Fruit fly (Drosophila melanogaster) whole organism, prepupa: ENCODE results near the gene CG42266.

Experiments
- Blimp-1 ChIP-seq: fragments of 200-800 bp; sonication (Bioruptor generic); optimal IDR thresholded peaks from 3 replicates; lab custom pipeline; 2017; ENCODE audit warnings: missing biosample characterization, missing genetic modification characterization, mild to moderate bottlenecking, moderate library complexity, missing genetic modification reagents
- CG10631 ChIP-seq: fragments of 200-800 bp; sonication (Bioruptor generic); optimal IDR thresholded peaks from 2 replicates; lab custom pipeline; 2016; ENCODE audit warnings: missing biosample characterization, missing genetic modification characterization
- CG11762 ChIP-seq: fragments of 200-800 bp; sonication (Bioruptor generic); optimal IDR thresholded peaks from 3 replicates; lab custom pipeline; 2016; ENCODE audit warnings: missing biosample characterization, missing genetic modification characterization; ENCODE audit not compliant: insufficient read depth
- CG11902 ChIP-seq: fragments of 200-800 bp; sonication (Bioruptor generic); optimal IDR thresholded peaks from 3 replicates; lab custom pipeline; 2016; ENCODE audit warnings: missing biosample characterization, missing genetic modification characterization
- CG15336 ChIP-seq: fragments of 200-800 bp; sonication (Bioruptor generic); IDR thresholded peaks from 2 replicates; pipeline ENCODE4 v1.3.6; 2022; ENCODE audit warnings: missing biosample characterization, missing genetic modification characterization
- CG1621 ChIP-seq: fragments of 200-800 bp; sonication (Bioruptor generic); optimal IDR thresholded peaks from 3 replicates; lab custom pipeline; 2018; ENCODE audit warnings: missing biosample characterization, mild to moderate bottlenecking, missing genetic modification characterization
- CG31627 ChIP-seq: fragments of 200-800 bp; sonication (Bioruptor generic); optimal IDR thresholded peaks from 3 replicates; lab custom pipeline; 2016; ENCODE audit warnings: missing biosample characterization, missing genetic modification characterization
- CG32006 ChIP-seq: fragments of 200-800 bp; sonication (Bioruptor generic); optimal IDR thresholded peaks from 3 replicates; lab custom pipeline; 2017; ENCODE audit warnings: missing biosample characterization, mild to moderate bottlenecking, missing genetic modification characterization
- CG34406 ChIP-seq: fragments of 200-800 bp; sonication (Bioruptor generic); optimal IDR thresholded peaks from 3 replicates; lab custom pipeline; 2016; ENCODE audit warnings: missing biosample characterization, missing genetic modification characterization
- CG3919 ChIP-seq: fragments of 200-800 bp; sonication (Bioruptor generic); optimal IDR thresholded peaks from 3 replicates; lab custom pipeline; 2016; ENCODE audit warnings: missing biosample characterization, missing genetic modification characterization
- CG6276 ChIP-seq: fragments of 200-800 bp; sonication (Bioruptor generic); optimal IDR thresholded peaks from 2 replicates; lab custom pipeline; 2017; ENCODE audit warnings: missing biosample characterization, mild to moderate bottlenecking, missing genetic modification characterization
- CG6808 ChIP-seq: fragments of 200-800 bp; sonication (Bioruptor generic); optimal IDR thresholded peaks from 3 replicates; lab custom pipeline; 2017; ENCODE audit warnings: missing biosample characterization, missing genetic modification characterization, mild to moderate bottlenecking, moderate library complexity, missing genetic modification reagents
- CG6854 ChIP-seq: fragments of 200-800 bp; sonication (Bioruptor generic); optimal IDR thresholded peaks from 2 replicates; lab custom pipeline; 2017; ENCODE audit warnings: missing biosample characterization, mild to moderate bottlenecking, missing genetic modification characterization
- CG7368 ChIP-seq: fragments of 200-800 bp; sonication (Bioruptor generic); optimal IDR thresholded peaks from 3 replicates; lab custom pipeline; 2016; ENCODE audit warnings: missing biosample characterization, missing genetic modification characterization
- CG8319 ChIP-seq: fragments of 200-800 bp; sonication (Bioruptor generic); optimal IDR thresholded peaks from 3 replicates; lab custom pipeline; 2016; ENCODE audit warnings: missing biosample characterization, missing genetic modification characterization
- CG8632 ChIP-seq: fragments of 200-800 bp; sonication (Bioruptor generic); optimal IDR thresholded peaks from 3 replicates; lab custom pipeline; 2016; ENCODE audit warnings: missing biosample characterization, missing genetic modification characterization
- Eip75B ChIP-seq: fragments of 200-800 bp; sonication (Bioruptor generic); optimal IDR thresholded peaks from 3 replicates; lab custom pipeline; 2016; ENCODE audit warnings: missing biosample characterization, missing genetic modification characterization
- Eip78C ChIP-seq: fragments of 200-800 bp; sonication (Bioruptor generic); peaks from one replicate; lab custom pipeline; 2016; ENCODE audit warnings: missing biosample characterization, missing genetic modification characterization
- Eip93F ChIP-seq: fragments of 200-800 bp; sonication (Bioruptor generic); optimal IDR thresholded peaks from 2 replicates; lab custom pipeline; 2016; ENCODE audit warnings: missing biosample characterization, mild to moderate bottlenecking, missing genetic modification characterization
- Ets21C ChIP-seq: fragments of 200-800 bp; sonication (Bioruptor generic); optimal IDR thresholded peaks from 3 replicates; lab custom pipeline; 2016; ENCODE audit warnings: missing biosample characterization, missing genetic modification characterization
- Ets96B ChIP-seq: fragments of 200-800 bp; optimal IDR thresholded peaks from 2 replicates; lab custom pipeline; 2019; ENCODE audit warnings: missing biosample characterization, mild to moderate bottlenecking, missing genetic modification characterization, moderate library complexity
- Gug ChIP-seq: fragments of 200-800 bp; sonication (Bioruptor generic); IDR thresholded peaks from 2 replicates; pipeline ENCODE4 v1.3.6; 2022; ENCODE audit warnings: missing biosample characterization, missing genetic modification characterization
- Hr39 ChIP-seq: fragments of 200-800 bp; sonication (Bioruptor generic); optimal IDR thresholded peaks from 2 replicates; lab custom pipeline; 2016; ENCODE audit warnings: missing biosample characterization, missing genetic modification characterization
- Hr4 ChIP-seq: fragments of 200-800 bp; sonication (Bioruptor generic); optimal IDR thresholded peaks from 3 replicates; lab custom pipeline; 2016; ENCODE audit warnings: missing biosample characterization, missing genetic modification characterization
- Lpt ChIP-seq: fragments of 200-800 bp; sonication (Bioruptor generic); optimal IDR thresholded peaks from 3 replicates; lab custom pipeline; 2016; ENCODE audit warnings: missing biosample characterization, missing genetic modification characterization
- OdsH ChIP-seq: fragments of 200-800 bp; sonication (Bioruptor generic); optimal IDR thresholded peaks from 3 replicates; lab custom pipeline; 2016; ENCODE audit warnings: missing biosample characterization, missing genetic modification characterization
- Smox ChIP-seq: fragments of 200-800 bp; sonication (Bioruptor generic); optimal IDR thresholded peaks from 3 replicates; lab custom pipeline; 2016; ENCODE audit warnings: missing biosample characterization, missing genetic modification characterization
- Sox102F ChIP-seq: fragments of 200-800 bp; sonication (Bioruptor generic); optimal IDR thresholded peaks from 2 replicates; lab custom pipeline; 2016; ENCODE audit warnings: missing biosample characterization, mild to moderate bottlenecking, missing genetic modification characterization
- Sox14 ChIP-seq: fragments of 200-800 bp; sonication (Bioruptor generic); optimal IDR thresholded peaks from 3 replicates; lab custom pipeline; 2016; ENCODE audit warnings: missing biosample characterization, missing genetic modification characterization
- dac ChIP-seq: fragments of 200-800 bp; sonication (Bioruptor generic); optimal IDR thresholded peaks from 2 replicates; lab custom pipeline; 2017; ENCODE audit warnings: missing biosample characterization, mild to moderate bottlenecking, missing genetic modification characterization
- eg ChIP-seq: fragments of 200-800 bp; sonication (Bioruptor generic); IDR thresholded peaks from 3 replicates; pipeline ENCODE4 v1.3.6; 2022; ENCODE audit warnings: missing biosample characterization, missing genetic modification characterization
- esn ChIP-seq: fragments of 200-800 bp; sonication (Bioruptor generic); optimal IDR thresholded peaks from 2 replicates; lab custom pipeline; 2016; ENCODE audit warnings: missing biosample characterization, mild to moderate bottlenecking, missing genetic modification characterization, moderate library complexity
- fd85E ChIP-seq: fragments of 200-800 bp; sonication (Bioruptor generic); optimal IDR thresholded peaks from 3 replicates; lab custom pipeline; 2016; ENCODE audit warnings: missing biosample characterization, missing genetic modification characterization
- fkh ChIP-seq: fragments of 200-800 bp; sonication (Bioruptor generic); optimal IDR thresholded peaks from 3 replicates; lab custom pipeline; 2017; ENCODE audit warnings: missing biosample characterization, mild to moderate bottlenecking, missing genetic modification characterization, moderate library complexity
- lz ChIP-seq: fragments of 200-800 bp; sonication (Bioruptor generic); optimal IDR thresholded peaks from 3 replicates; lab custom pipeline; 2016; ENCODE audit warnings: missing biosample characterization, missing genetic modification characterization
- net ChIP-seq: fragments of 200-800 bp; sonication (Bioruptor generic); optimal IDR thresholded peaks from 3 replicates; lab custom pipeline; 2016; ENCODE audit warnings: missing biosample characterization, missing genetic modification characterization
- pdm3 ChIP-seq: fragments of 200-800 bp; sonication (Bioruptor generic); optimal IDR thresholded peaks from 3 replicates; lab custom pipeline; 2016; ENCODE audit warnings: missing biosample characterization, missing genetic modification characterization
- salr ChIP-seq, 2 experiments: fragments of 200-800 bp; sonication (Bioruptor generic); optimal IDR thresholded peaks; 3 replicates each; lab custom pipeline; 2016 to 2018; ENCODE audit warnings: missing biosample characterization in 2 of 2, missing genetic modification characterization in 2 of 2, mild to moderate bottlenecking in 1 of 2
- spab ChIP-seq: fragments of 200-800 bp; sonication (Bioruptor generic); optimal IDR thresholded peaks from 2 replicates; lab custom pipeline; 2017; ENCODE audit warnings: missing biosample characterization, mild to moderate bottlenecking, missing genetic modification characterization, missing genetic modification reagents
- svp ChIP-seq: fragments of 200-800 bp; sonication (Bioruptor generic); peaks from one replicate; lab custom pipeline; 2016; ENCODE audit warnings: missing biosample characterization, missing genetic modification characterization
- topi ChIP-seq: fragments of 200-800 bp; sonication (Bioruptor generic); optimal IDR thresholded peaks from 3 replicates; lab custom pipeline; 2016; ENCODE audit warnings: missing biosample characterization, missing genetic modification characterization
- vri ChIP-seq: fragments of 200-800 bp; sonication (Bioruptor generic); optimal IDR thresholded peaks from 3 replicates; lab custom pipeline; 2016; ENCODE audit warnings: missing biosample characterization, mild to moderate bottlenecking, missing genetic modification characterization

Gene CG42266

dm6 chr2L:16317777-16318610 is 22.2 kb downstream of the CG42266 start:
- TF ChIP-seq Eip78C (GFP tag; lab: Kevin White, UChicago) (peak; percentile 54), Eip75B (GFP tag; lab: Kevin White, UChicago) (no peak), fkh (GFP tag; lab: Kevin White, UChicago) (peak; percentile 48), topi (no peak), eg (GFP tag; lab: Robert Waterston, UW) (0 out of 3 replicates have a peak, but pooled peaks have one; percentile 15)

dm6 chr2L:16317131-16317530 is 23.0 kb downstream of the CG42266 start:
- TF ChIP-seq Eip78C (GFP tag; lab: Kevin White, UChicago): no peak
- no peak for TF ChIP-seq Lpt (GFP tag; lab: Kevin White, UChicago)
- peak; percentile 50 for TF ChIP-seq fkh (GFP tag; lab: Kevin White, UChicago)
- no peak for TF ChIP-seq Eip93F

- TF ChIP-seq CG8632 (GFP tag; lab: Kevin White, UChicago): no peak
- no peak for TF ChIP-seq OdsH
- TF ChIP-seq net (GFP tag; lab: Kevin White, UChicago): no peak
- no peak for TF ChIP-seq CG3919 (GFP tag; lab: Kevin White, UChicago)
- TF ChIP-seq CG6854: no peak
Measured at dm6 chr2L:16316410-16316809, 23.8 kb downstream of the CG42266 start.

- TF ChIP-seq Ets96B (no peak), fkh (GFP tag; lab: Kevin White, UChicago) (peak; percentile 14)
Measured at dm6 chr2L:16315844-16316243, 24.3 kb downstream of the CG42266 start.

- TF ChIP-seq Smox (no peak), CG6276 (GFP tag; lab: Kevin White, UChicago) (no peak), pdm3 (GFP tag; lab: Kevin White, UChicago) (no peak), CG11902 (GFP tag; lab: Kevin White, UChicago) (no peak), fd85E (GFP tag; lab: Kevin White, UChicago) (no peak), CG6854 (no peak), Ets96B (peak; percentile 31), Blimp-1 (GFP tag; lab: Kevin White, UChicago) (no peak), eg (GFP tag; lab: Robert Waterston, UW) (no peak; the same call in 2 of the 3 replicates), Hr4 (GFP tag; lab: Kevin White, UChicago) (no peak), Sox102F (GFP tag; lab: Kevin White, UChicago) (no peak), Hr39 (GFP tag; lab: Kevin White, UChicago) (no peak), CG11762 (GFP tag; lab: Kevin White, UChicago) (no peak), salr (GFP tag; optimal IDR thresholded peaks at IDR 0.05; lab: Kevin White, UChicago) (no peak), CG10631 (GFP tag; lab: Kevin White, UChicago) (no peak), CG31627 (GFP tag; lab: Kevin White, UChicago) (no peak), CG3919 (GFP tag; lab: Kevin White, UChicago) (no peak), CG32006 (GFP tag; lab: Kevin White, UChicago) (no peak), Eip78C (GFP tag; lab: Kevin White, UChicago) (peak; percentile 60), OdsH (no peak), CG8319 (GFP tag; lab: Kevin White, UChicago) (no peak), lz (GFP tag; lab: Kevin White, UChicago) (no peak), Sox14 (GFP tag; lab: Kevin White, UChicago) (peak; percentile 77), CG1621 (tag; lab: Kevin White, UChicago) (no peak), esn (GFP tag; lab: Kevin White, UChicago) (no peak), spab (GFP tag; lab: Kevin White, UChicago) (no peak), vri (peak; percentile 94), dac (GFP tag; lab: Kevin White, UChicago) (no peak), CG6808 (peak; percentile 65), Gug (GFP tag; lab: Robert Waterston, UW) (no peak), CG15336 (GFP tag; lab: Robert Waterston, UW) (no peak), CG34406 (GFP tag; lab: Kevin White, UChicago) (no peak), Ets21C (GFP tag; lab: Kevin White, UChicago) (no peak), svp (no peak), Eip93F (peak; percentile 38), CG7368 (no peak), Lpt (GFP tag; lab: Kevin White, UChicago) (no peak)
Measured at dm6 chr2L:16315027-16315426, 25.1 kb downstream of the CG42266 start.
